Worm (Caenorhabditis elegans): ENCODE data around the gene mrps-17.

DNA sequence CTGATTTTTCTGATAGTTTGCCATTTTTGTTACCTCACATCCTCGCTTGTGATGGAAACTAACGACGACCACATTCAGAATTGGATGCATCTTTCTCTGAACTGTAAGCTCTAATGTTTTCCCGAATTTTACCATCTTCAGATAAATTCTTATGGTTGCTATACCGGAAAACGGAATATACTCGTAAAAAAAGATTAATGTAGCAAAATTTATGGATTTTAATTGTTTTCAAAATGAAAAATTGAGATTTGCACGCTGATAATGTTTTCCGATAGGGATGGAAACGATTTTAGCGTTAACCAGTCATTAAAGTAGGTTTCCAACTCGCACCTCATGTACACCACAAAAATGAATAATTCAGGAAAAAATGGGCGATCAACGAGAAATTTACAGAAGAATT, 19.0 kb upstream of the mrps-17 start, which contains the start of gene T26A5.6:
- TF ChIP-seq lir-3 (tag; optimal IDR thresholded peaks at IDR 0.05; ENCODE audit: poor library complexity) (no peak), elt-3 (tag; optimal IDR thresholded peaks at IDR 0.05) (no peak), nhr-77 (tag; optimal IDR thresholded peaks at IDR 0.05) (no peak), lsy-2 (tag; optimal IDR thresholded peaks at IDR 0.05) (no peak), snpc-4 (tag; optimal IDR thresholded peaks at IDR 0.05) (no peak), swsn-7 (tag; optimal IDR thresholded peaks at IDR 0.05) (no peak), egl-27 (tag; optimal IDR thresholded peaks at IDR 0.05) (no peak), ztf-4 (tag; optimal IDR thresholded peaks at IDR 0.05) (no peak)

Measured in whole organism, L1 larva.